Fruit fly (Drosophila melanogaster) whole organism, embryonic: ENCODE measurements around the gene CG6656.

ENCODE experiments used
- Antp ChIP-seq: fragments of 200-800 bp; sonication (Bioruptor generic); optimal IDR thresholded peaks from 3 replicates; lab custom pipeline; 2016; ENCODE audit warnings: missing biosample characterization, missing genetic modification characterization
- Awh ChIP-seq: fragments of 200-800 bp; sonication (Bioruptor generic); IDR thresholded peaks from 2 replicates; pipeline ENCODE4, ENCODE4 v1.3.6; 2022; ENCODE audit warnings: missing biosample characterization, missing genetic modification characterization
- Blimp-1 ChIP-seq: fragments of 200-800 bp; sonication (Bioruptor generic); optimal IDR thresholded peaks from 3 replicates; lab custom pipeline; 2018; ENCODE audit warnings: missing biosample characterization, missing genetic modification characterization, mild to moderate bottlenecking, moderate library complexity, missing genetic modification reagents
- CG10462 ChIP-seq: fragments of 200-800 bp; sonication (Bioruptor generic); optimal IDR thresholded peaks from 2 replicates; lab custom pipeline; 2016; ENCODE audit warnings: missing biosample characterization, missing genetic modification characterization
- CG10959 ChIP-seq: fragments of 200-800 bp; sonication (Bioruptor generic); IDR thresholded peaks from 2 replicates; pipeline ENCODE4 v1.3.6; 2022; ENCODE audit warnings: missing biosample characterization, missing genetic modification characterization
- CG11247 ChIP-seq: fragments of 200-800 bp; sonication (Bioruptor generic); IDR thresholded peaks from 2 replicates; pipeline ENCODE4 v1.3.6; 2022; ENCODE audit warnings: missing biosample characterization, missing genetic modification characterization
- CG13287 ChIP-seq: fragments of 200-800 bp; sonication (Bioruptor generic); IDR thresholded peaks from 2 replicates; pipeline ENCODE4 v1.3.6; 2022; ENCODE audit warnings: missing biosample characterization, missing genetic modification characterization; ENCODE audit not compliant: partially characterized antibody
- CG1529 ChIP-seq: fragments of 200-800 bp; sonication (Bioruptor generic); optimal IDR thresholded peaks from 3 replicates; lab custom pipeline; 2018; ENCODE audit warnings: missing biosample characterization, missing genetic modification characterization
- CG1603 ChIP-seq: fragments of 200-800 bp; sonication (Bioruptor generic); optimal IDR thresholded peaks from 2 replicates; lab custom pipeline; 2019; ENCODE audit warnings: missing biosample characterization, mild to moderate bottlenecking, missing genetic modification characterization, moderate library complexity
- CG17802 ChIP-seq: fragments of 200-800 bp; sonication (Bioruptor generic); optimal IDR thresholded peaks from 2 replicates; lab custom pipeline; 2018; ENCODE audit warnings: missing biosample characterization, mild to moderate bottlenecking, missing genetic modification characterization, moderate library complexity
- CG2712 ChIP-seq: fragments of 200-800 bp; optimal IDR thresholded peaks from 3 replicates; lab custom pipeline; 2019; ENCODE audit warnings: missing biosample characterization, mild to moderate bottlenecking, missing genetic modification characterization, moderate library complexity
- CG30020 ChIP-seq: fragments of 200-800 bp; optimal IDR thresholded peaks from 2 replicates; lab custom pipeline; 2019; ENCODE audit warnings: missing biosample characterization, mild to moderate bottlenecking, missing genetic modification characterization, moderate library complexity
- CG31224 ChIP-seq: fragments of 200-800 bp; sonication (Bioruptor generic); IDR thresholded peaks from 2 replicates; pipeline ENCODE4 v1.3.6; 2022; ENCODE audit warnings: missing biosample characterization, missing genetic modification characterization
- CG3995 ChIP-seq: fragments of 200-800 bp; sonication (Bioruptor generic); optimal IDR thresholded peaks from 3 replicates; lab custom pipeline; 2016; ENCODE audit warnings: missing biosample characterization, missing genetic modification characterization
- CG4404 ChIP-seq: fragments of 200-800 bp; sonication (Bioruptor generic); IDR thresholded peaks from 2 replicates; pipeline ENCODE4 v1.3.6; 2022; ENCODE audit warnings: missing biosample characterization, missing genetic modification characterization
- CG7745 ChIP-seq: fragments of 200-800 bp; sonication (Bioruptor generic); optimal IDR thresholded peaks from 2 replicates; lab custom pipeline; 2018; ENCODE audit warnings: missing biosample characterization, mild to moderate bottlenecking, missing genetic modification characterization, moderate library complexity
- CG7928 ChIP-seq: fragments of 200-800 bp; sonication (Bioruptor generic); optimal IDR thresholded peaks from 2 replicates; lab custom pipeline; 2017; ENCODE audit warnings: missing biosample characterization, mild to moderate bottlenecking, missing genetic modification characterization
- CG8478 ChIP-seq: fragments of >200 bp; optimal IDR thresholded peaks from 2 replicates; lab custom pipeline; 2018
- CrebB ChIP-seq: fragments of 200-800 bp; sonication (Bioruptor generic); optimal IDR thresholded peaks from 3 replicates; lab custom pipeline; 2018; ENCODE audit warnings: missing biosample characterization, mild to moderate bottlenecking, missing genetic modification characterization
- Ets65A ChIP-seq: fragments of 200-800 bp; sonication (Bioruptor generic); peaks from one replicate; lab custom pipeline; 2016; ENCODE audit warnings: missing biosample characterization, missing genetic modification characterization
- Mes4 ChIP-seq: fragments of 200-800 bp; sonication (Bioruptor generic); optimal IDR thresholded peaks from 2 replicates; lab custom pipeline; 2016; ENCODE audit warnings: missing biosample characterization, missing genetic modification characterization
- Opbp ChIP-seq: fragments of 200-800 bp; sonication (Bioruptor generic); IDR thresholded peaks from 3 replicates; pipeline ENCODE4 v1.3.6; 2022; ENCODE audit warnings: missing biosample characterization, missing genetic modification characterization; ENCODE audit not compliant: partially characterized antibody
- Rfx ChIP-seq: fragments of 200-800 bp; sonication (Bioruptor generic); IDR thresholded peaks from 2 replicates; pipeline ENCODE4 v1.3.6; 2022; ENCODE audit warnings: missing biosample characterization, missing genetic modification characterization
- ap ChIP-seq: fragments of 200-800 bp; sonication (Bioruptor generic); IDR thresholded peaks from 2 replicates; pipeline ENCODE4 v1.3.6; 2022; ENCODE audit warnings: missing biosample characterization, missing genetic modification characterization
- ash1 ChIP-seq: fragments of 200-800 bp; sonication (Bioruptor generic); optimal IDR thresholded peaks from 2 replicates; lab custom pipeline; 2018; ENCODE audit warnings: missing biosample characterization, mild to moderate bottlenecking, missing genetic modification characterization
- bbx ChIP-seq: fragments of 200-800 bp; sonication (Bioruptor generic); IDR thresholded peaks from 2 replicates; pipeline ENCODE4 v1.3.6; 2022; ENCODE audit warnings: missing biosample characterization, missing genetic modification characterization; ENCODE audit not compliant: partially characterized antibody
- bowl ChIP-seq: fragments of 200-800 bp; sonication (Bioruptor generic); IDR thresholded peaks from 2 replicates; pipeline ENCODE4 v1.3.6; 2022; ENCODE audit warnings: missing biosample characterization, missing genetic modification characterization
- chinmo ChIP-seq: fragments of 200-800 bp; sonication (Bioruptor generic); IDR thresholded peaks from 4 replicates; pipeline ENCODE4 v1.3.6; 2022; ENCODE audit warnings: missing biosample characterization, missing genetic modification characterization; ENCODE audit not compliant: partially characterized antibody
- ci ChIP-seq: fragments of 200-800 bp; sonication (Bioruptor generic); IDR thresholded peaks from 3 replicates; pipeline ENCODE4 v1.3.6; 2022; ENCODE audit warnings: missing biosample characterization, missing genetic modification characterization
- fd102C ChIP-seq: fragments of 200-800 bp; sonication (Bioruptor generic); optimal IDR thresholded peaks from 2 replicates; lab custom pipeline; 2018; ENCODE audit warnings: missing biosample characterization, mild to moderate bottlenecking, missing genetic modification characterization, moderate library complexity
- fd64A ChIP-seq: fragments of 200-800 bp; sonication (Bioruptor generic); optimal IDR thresholded peaks from 3 replicates; lab custom pipeline; 2018; ENCODE audit warnings: missing biosample characterization, mild to moderate bottlenecking, missing genetic modification characterization
- fu2 ChIP-seq: fragments of 200-800 bp; sonication (Bioruptor generic); optimal IDR thresholded peaks from 2 replicates; lab custom pipeline; 2016; ENCODE audit warnings: missing biosample characterization, missing genetic modification characterization
- gce ChIP-seq: fragments of 200-800 bp; sonication (Bioruptor generic); IDR thresholded peaks from 3 replicates; pipeline ENCODE4 v1.3.6; 2022; ENCODE audit warnings: missing biosample characterization, missing genetic modification characterization
- gcm ChIP-seq: fragments of 200-800 bp; sonication (Bioruptor generic); optimal IDR thresholded peaks from 2 replicates; lab custom pipeline; 2019; ENCODE audit warnings: missing biosample characterization, mild to moderate bottlenecking, missing genetic modification characterization, moderate library complexity
- gfzf ChIP-seq: fragments of 200-800 bp; sonication (Bioruptor generic); optimal IDR thresholded peaks from 2 replicates; lab custom pipeline; 2016; ENCODE audit warnings: missing biosample characterization, mild to moderate bottlenecking, missing genetic modification characterization, moderate library complexity
- gsb ChIP-seq: fragments of 200-800 bp; sonication (Bioruptor generic); IDR thresholded peaks from 2 replicates; pipeline ENCODE4 v1.3.6; 2022; ENCODE audit warnings: missing biosample characterization, missing genetic modification characterization
- kah ChIP-seq: fragments of 200-800 bp; sonication (Bioruptor generic); optimal IDR thresholded peaks from 2 replicates; lab custom pipeline; 2018; ENCODE audit warnings: missing biosample characterization, mild to moderate bottlenecking, missing genetic modification characterization
- lab ChIP-seq: fragments of 200-800 bp; sonication (Bioruptor generic); optimal IDR thresholded peaks from 3 replicates; lab custom pipeline; 2017; ENCODE audit warnings: missing biosample characterization, missing genetic modification characterization, mild to moderate bottlenecking, moderate library complexity, missing genetic modification reagents
- oc ChIP-seq: fragments of 200-800 bp; sonication (Bioruptor generic); optimal IDR thresholded peaks from 2 replicates; lab custom pipeline; 2018; ENCODE audit warnings: missing biosample characterization, mild to moderate bottlenecking, missing genetic modification characterization, moderate library complexity
- otp ChIP-seq: fragments of 200-800 bp; sonication (Bioruptor generic); IDR thresholded peaks from 3 replicates; pipeline ENCODE4, ENCODE4 v1.3.6; 2022; ENCODE audit warnings: missing biosample characterization, missing genetic modification characterization
- sens ChIP-seq: fragments of 200-800 bp; sonication (Bioruptor generic); peaks from one replicate; lab custom pipeline; 2016; ENCODE audit warnings: missing biosample characterization, missing genetic modification characterization
- seq ChIP-seq: fragments of 200-800 bp; sonication (Bioruptor generic); IDR thresholded peaks from 2 replicates; pipeline ENCODE4 v1.3.6; 2022; ENCODE audit warnings: missing biosample characterization, missing genetic modification characterization
- shn ChIP-seq: fragments of 200-800 bp; sonication (Bioruptor generic); optimal IDR thresholded peaks from 3 replicates; lab custom pipeline; 2016; ENCODE audit warnings: missing biosample characterization, missing genetic modification characterization
- sr ChIP-seq: fragments of 200-800 bp; sonication (Bioruptor generic); IDR thresholded peaks from 3 replicates; pipeline ENCODE4 v1.3.6; 2022; ENCODE audit warnings: missing biosample characterization, missing genetic modification characterization
- trem ChIP-seq: fragments of 200-800 bp; optimal IDR thresholded peaks from 3 replicates; lab custom pipeline; 2019; ENCODE audit warnings: missing biosample characterization, mild to moderate bottlenecking, missing genetic modification characterization, moderate library complexity
- twi ChIP-seq: fragments of 200-800 bp; optimal IDR thresholded peaks from 2 replicates; lab custom pipeline; 2019; ENCODE audit warnings: missing biosample characterization, mild to moderate bottlenecking, missing genetic modification characterization, moderate library complexity
- zen2 ChIP-seq: fragments of 200-800 bp; sonication (Bioruptor generic); IDR thresholded peaks from 3 replicates; pipeline ENCODE4 v1.3.6; 2022; ENCODE audit warnings: missing biosample characterization, missing genetic modification characterization; ENCODE audit not compliant: partially characterized antibody
- zf30C ChIP-seq: fragments of 200-800 bp; sonication (Bioruptor generic); optimal IDR thresholded peaks from 3 replicates; lab custom pipeline; 2018; ENCODE audit warnings: missing biosample characterization, mild to moderate bottlenecking, missing genetic modification characterization

The CG6656 gene

dm6 chr3R:21851592-21852578 lies 23.2 kb upstream of the CG6656 start (continued):
- TF ChIP-seq chinmo (GFP tag; lab: Robert Waterston, UW) (no peak), CG3995 (GFP tag; lab: Kevin White, UChicago) (no peak), Antp (GFP tag; lab: Kevin White, UChicago) (no peak), sens (GFP tag; lab: Kevin White, UChicago) (peak; percentile 33), twi (tag; lab: Kevin White, UChicago) (no peak), zen2 (GFP tag; lab: Robert Waterston, UW) (no peak), CG10959 (no peak), gcm (no peak), CG7928 (GFP tag; lab: Kevin White, UChicago) (no peak), seq (GFP tag; lab: Robert Waterston, UW) (no peak), kah (GFP tag; lab: Kevin White, UChicago) (no peak), gsb (no peak), CG1603 (no peak), oc (tag; lab: Kevin White, UChicago) (no peak), Ets65A (GFP tag; lab: Kevin White, UChicago) (peak; percentile 71), CG31224 (GFP tag; lab: Robert Waterston, UW) (no peak), bowl (GFP tag; lab: Robert Waterston, UW) (no peak), CrebB (tag; lab: Kevin White, UChicago) (no peak), ash1 (no peak), ci (peak; percentile 14; the same call in 1 of the 3 replicates), CG17802 (tag; lab: Kevin White, UChicago) (no peak), Rfx (GFP tag; lab: Robert Waterston, UW) (no peak), bbx (GFP tag; lab: Robert Waterston, UW) (no peak), CG13287 (GFP tag; lab: Robert Waterston, UW) (no peak), CG10462 (GFP tag; lab: Kevin White, UChicago) (no peak), fd102C (GFP tag; lab: Kevin White, UChicago) (no peak), fu2 (GFP tag; lab: Kevin White, UChicago) (no peak), CG4404 (GFP tag; lab: Robert Waterston, UW) (no peak), CG2712 (no peak), Blimp-1 (peak; percentile 3), Opbp (GFP tag; lab: Robert Waterston, UW) (no peak), gce (0 out of 3 replicates have a peak, but pooled peaks have one; percentile 19), ap (GFP tag; lab: Robert Waterston, UW) (0 out of 2 replicates have a peak, but pooled peaks have one; percentile 6), CG7745 (tag; lab: Kevin White, UChicago) (no peak)
- TF ChIP-seq, all 482 proteins: peak for 10

dm6 chr3R:21852579-21853233 lies 22.4 kb upstream of the CG6656 start:
- TF ChIP-seq lab (GFP tag; lab: Kevin White, UChicago) = peak; percentile 52
- 0 out of 3 replicates have a peak, but pooled peaks have one; percentile 19 for TF ChIP-seq otp (GFP tag; lab: Robert Waterston, UW)
- TF ChIP-seq CG1529 = no peak
- no peak for TF ChIP-seq Mes4 (GFP tag; lab: Kevin White, UChicago)
- no peak for TF ChIP-seq trem (tag; lab: Kevin White, UChicago)
- TF ChIP-seq zf30C (GFP tag; lab: Kevin White, UChicago) = no peak
- peak; percentile 2 for TF ChIP-seq shn (GFP tag; lab: Kevin White, UChicago)
- no peak for TF ChIP-seq zen2 (GFP tag; lab: Robert Waterston, UW)
- no peak for TF ChIP-seq gfzf (GFP tag; lab: Kevin White, UChicago)
- no peak for TF ChIP-seq fd64A (GFP tag; lab: Kevin White, UChicago)
- no peak for TF ChIP-seq CG30020 (tag; lab: Kevin White, UChicago)
- no peak for TF ChIP-seq CG10959
- TF ChIP-seq CG8478 (lab: Kevin White, UChicago) = no peak
- TF ChIP-seq sr (GFP tag; lab: Robert Waterston, UW) = no peak
- TF ChIP-seq bbx (GFP tag; lab: Robert Waterston, UW) = no peak
- no peak for TF ChIP-seq Awh (GFP tag; lab: Robert Waterston, UW)
- TF ChIP-seq CG11247 (GFP tag; lab: Robert Waterston, UW) = no peak
